Fruit fly (Drosophila melanogaster) whole organism: ENCODE measurements around the gene Vps60.
A peak's percentile ranks its signal among the peaks of the same experiment; 100 is the strongest.

Experiments used
- CG8478 ChIP-seq: fragments of >200 bp; optimal IDR thresholded peaks from 2 replicates; lab custom pipeline; 2018; ENCODE audit warnings: inconsistent platforms
- Dll ChIP-seq: fragments of >200 bp; optimal IDR thresholded peaks from 2 replicates; lab custom pipeline; 2017
- EcR ChIP-seq, 2 experiments: fragments of >200 bp; optimal IDR thresholded peaks; 2 replicates each; lab custom pipeline; 2017; ENCODE audit warnings: missing biosample characterization in 2 of 2, missing genetic modification characterization in 2 of 2, missing genetic modification reagents in 2 of 2

DNA sequence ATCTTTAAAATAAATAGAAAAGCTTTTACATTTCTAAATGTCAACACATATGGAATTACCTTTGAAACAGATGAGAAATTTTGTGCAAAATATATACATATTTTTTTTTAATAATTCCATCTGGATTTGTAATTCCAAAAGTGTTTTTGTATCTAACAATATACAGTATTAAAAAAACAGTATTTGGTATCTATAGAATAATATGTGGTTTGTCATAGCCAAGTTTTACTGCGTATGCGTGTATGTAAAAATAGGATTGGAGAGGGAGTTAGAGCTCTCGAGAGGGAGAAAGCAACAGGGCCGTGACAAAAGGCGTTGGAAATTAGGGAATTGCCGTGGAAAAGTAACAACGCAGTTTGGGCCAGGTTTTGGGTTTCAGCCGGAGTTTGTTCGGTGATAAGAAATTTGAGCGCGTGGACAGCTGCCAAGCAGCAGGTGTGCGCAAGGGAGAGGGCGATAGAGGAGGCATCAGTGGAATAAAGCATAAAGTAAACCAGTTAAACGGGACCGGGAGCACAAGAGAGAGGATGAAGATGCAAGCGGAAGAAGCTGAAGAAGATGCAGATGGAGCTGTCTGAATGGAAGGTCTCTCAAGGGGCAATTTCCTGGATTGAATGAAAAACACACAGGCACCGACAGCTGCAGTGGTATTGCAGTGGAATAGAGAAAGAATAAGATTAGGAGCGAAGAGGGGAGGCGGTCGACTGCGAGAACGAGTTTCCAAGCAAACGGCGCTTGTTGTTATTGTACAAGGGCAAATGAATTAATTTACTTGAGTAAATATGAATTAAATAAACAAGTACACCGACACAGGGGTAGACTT is 31.7 kb upstream of the Vps60 start:
- TF ChIP-seq Dll (lab: Kevin White, UChicago): no peak
- no peak for TF ChIP-seq CG8478 (lab: Kevin White, UChicago)
- peak in 1 of 2 experiments; percentile 45 for TF ChIP-seq EcR (GFP tag; optimal IDR thresholded peaks at IDR 0.05; lab: Kevin White, UChicago)
